Worm (Caenorhabditis elegans) whole organism, L4/young adult: ENCODE measurements around the gene clec-74.
"Not testable (repeated sequence)": the region's sequence is repeated elsewhere in the genome, so short reads cannot be mapped to it uniquely, and the experiment has no call there.

Experiments
- W03F9.2 ChIP-seq: fragments of 150-350 bp; optimal IDR thresholded peaks from 2 replicates; lab custom pipeline; 2014; ENCODE audit warnings: missing biosample characterization, missing genetic modification characterization
- dao-5 ChIP-seq: sonication (generic microtip); optimal IDR thresholded peaks from 2 replicates; lab custom pipeline; 2016; ENCODE audit warnings: missing genotype, missing genetic modification characterization, moderate library complexity, missing compliant biosample characterization
- him-1 ChIP-seq: sonication (generic microtip); optimal IDR thresholded peaks from 2 replicates; lab custom pipeline; 2016; ENCODE audit warnings: missing genotype, missing genetic modification reagents, missing genetic modification characterization, missing compliant biosample characterization

ce11 chrIV:3932408-3932807 is 24.4 kb upstream of the clec-74 start, which contains the start of gene clec-70:
- not testable (repeated sequence) for TF ChIP-seq W03F9.2 (tag; lab: Kevin White, UChicago); him-1; dao-5 (tag; lab: Kevin White, UChicago)
